Fruit fly (Drosophila melanogaster): Measurements from ENCODE around the gene CecC.

- TF ChIP-seq Blimp-1 (GFP tag; optimal IDR thresholded peaks at IDR 0.05) (no peak), Jarid2 (GFP tag; optimal IDR thresholded peaks at IDR 0.05) (no peak), CG7372 (GFP tag; IDR thresholded peaks at IDR 0.05) (no peak), stc (GFP tag; IDR thresholded peaks at IDR 0.05) (no peak), ci (GFP tag; IDR thresholded peaks at IDR 0.05) (no peak), Lim3 (GFP tag; IDR thresholded peaks at IDR 0.05) (no peak), Gug (GFP tag; IDR thresholded peaks at IDR 0.05) (no peak), pita (GFP tag; optimal IDR thresholded peaks at IDR 0.05) (no peak), prd (optimal IDR thresholded peaks at IDR 0.05) (no peak), prd (GFP tag; IDR thresholded peaks at IDR 0.05) (no peak), CG6689 (GFP tag; IDR thresholded peaks at IDR 0.05) (no peak), CG32532 (GFP tag; IDR thresholded peaks at IDR 0.05) (no peak), Rx (GFP tag; IDR thresholded peaks at IDR 0.05) (no peak)
These were observed 20.2 kb upstream of the CecC start, which contains the start of gene CG15531 for dm6 chr3R:30196128-30196527.

Measured in whole organism, embryonic.